Worm (Caenorhabditis elegans) whole organism, L3 larva: ENCODE measurements around the gene K03H1.11.

Experiments used
- ZK546.5 ChIP-seq: sonication (generic microtip); optimal IDR thresholded peaks from 2 replicates; lab custom pipeline; 2017; ENCODE audit warnings: missing biosample characterization, missing genetic modification characterization
- aly-2 ChIP-seq: fragments of 150-350 bp; optimal IDR thresholded peaks from 2 replicates; lab custom pipeline; 2014; ENCODE audit warnings: missing biosample characterization, missing genetic modification characterization
- ama-1 ChIP-seq: fragments of 150-350 bp; optimal IDR thresholded peaks from 2 replicates; lab custom pipeline; 2018
- elt-2 ChIP-seq: sonication (generic microtip); optimal IDR thresholded peaks from 2 replicates; lab custom pipeline; 2016; ENCODE audit warnings: missing genetic modification reagents, mild to moderate bottlenecking, missing genetic modification characterization, missing compliant biosample characterization
- nhr-23 ChIP-seq: fragments of 150-350 bp; optimal IDR thresholded peaks from 2 replicates; lab custom pipeline; 2014; ENCODE audit warnings: missing biosample characterization, missing genetic modification reagents, missing genetic modification characterization
- nhr-237 ChIP-seq: fragments of 150-350 bp; optimal IDR thresholded peaks from 2 replicates; lab custom pipeline; 2014; ENCODE audit warnings: missing biosample characterization, missing genetic modification characterization
- skn-1 ChIP-seq: fragments of 150-350 bp; optimal IDR thresholded peaks from 2 replicates; lab custom pipeline; 2014; ENCODE audit warnings: missing biosample characterization, missing genetic modification characterization
- snpc-4 ChIP-seq: fragments of 150-350 bp; optimal IDR thresholded peaks from 2 replicates; lab custom pipeline; 2014; ENCODE audit warnings: missing biosample characterization, missing genetic modification characterization
- unc-62 ChIP-seq: fragments of 150-350 bp; sonication (generic microtip); optimal IDR thresholded peaks from 4 replicates; lab custom pipeline; 2014; ENCODE audit warnings: missing biosample characterization, missing genetic modification reagents, missing genetic modification characterization

- TF ChIP-seq ama-1 (lab: Kevin White, UChicago) = no peak
- no peak for TF ChIP-seq snpc-4 (tag; lab: Kevin White, UChicago)
- TF ChIP-seq aly-2 (tag; lab: Kevin White, UChicago) = no peak
- no peak for TF ChIP-seq skn-1 (tag; lab: Kevin White, UChicago)
- no peak for TF ChIP-seq nhr-237
- TF ChIP-seq unc-62 = no peak
- no peak for TF ChIP-seq ZK546.5
- TF ChIP-seq nhr-23 (tag; lab: Kevin White, UChicago) = no peak
- no peak for TF ChIP-seq elt-2 (tag; lab: Kevin White, UChicago)
Measured at ce11 chrIII:10001060-10001459, 49.3 kb upstream of the K03H1.11 start, which contains the start of gene C05B5.5.
